Worm (Caenorhabditis elegans) whole organism, L1 larva: ENCODE data around the gene prx-13.

Source experiments
- aha-1 ChIP-seq: fragments of 150-350 bp; optimal IDR thresholded peaks from 2 replicates; lab custom pipeline; 2014; ENCODE audit warnings: missing biosample characterization, missing genetic modification characterization
- ceh-8 ChIP-seq: fragments of 200-800 bp; sonication (Bioruptor generic); optimal IDR thresholded peaks from 2 replicates; lab custom pipeline; 2018; ENCODE audit warnings: mild to moderate bottlenecking, missing genetic modification characterization, moderate library complexity, missing compliant biosample characterization
- ceh-82 ChIP-seq, 3 experiments: fragments of 150-350 bp in 1 of 3; sonication (generic microtip) in 2 of 3; optimal IDR thresholded peaks; 2 replicates each; lab custom pipeline; 2014 to 2017; ENCODE audit warnings: missing biosample characterization in 3 of 3, missing genetic modification characterization in 3 of 3
- elt-2 ChIP-seq: sonication (generic microtip); optimal IDR thresholded peaks from 2 replicates; lab custom pipeline; 2016; ENCODE audit warnings: missing genetic modification characterization, mild to moderate bottlenecking, inconsistent platforms, missing compliant biosample characterization, missing genetic modification reagents
- fkh-10 ChIP-seq: sonication (generic microtip); optimal IDR thresholded peaks from 2 replicates; lab custom pipeline; 2017; ENCODE audit warnings: missing biosample characterization, missing genetic modification reagents, missing genetic modification characterization
- hlh-17 ChIP-seq: fragments of 200-800 bp; sonication (Bioruptor generic); optimal IDR thresholded peaks from 2 replicates; lab custom pipeline; 2018; ENCODE audit warnings: missing genetic modification characterization, mild to moderate bottlenecking, missing compliant biosample characterization, moderate library complexity, borderline replicate concordance
- lin-13 ChIP-seq: fragments of 150-350 bp; optimal IDR thresholded peaks from 2 replicates; lab custom pipeline; 2014; ENCODE audit warnings: missing biosample characterization, missing genetic modification reagents, missing genetic modification characterization
- lin-35 ChIP-seq, 2 experiments: fragments of 150-350 bp; optimal IDR thresholded peaks; 2 replicates each; lab custom pipeline; 2014; ENCODE audit warnings: missing biosample characterization in 2 of 2, missing genetic modification characterization in 2 of 2, missing genetic modification reagents in 2 of 2
- mab-9 ChIP-seq: fragments of 200-800 bp; sonication (Bioruptor generic); IDR thresholded peaks from 2 replicates; pipeline ENCODE4 v1.3.6; 2022; ENCODE audit warnings: missing genetic modification reagents, missing genetic modification characterization, missing compliant biosample characterization
- nhr-71 ChIP-seq: sonication (generic microtip); optimal IDR thresholded peaks from 2 replicates; lab custom pipeline; 2016; ENCODE audit warnings: mild to moderate bottlenecking, missing genetic modification characterization, moderate library complexity, missing compliant biosample characterization
- snpc-4 ChIP-seq: fragments of 150-350 bp; optimal IDR thresholded peaks from 2 replicates; lab custom pipeline; 2014; ENCODE audit warnings: missing biosample characterization, missing genetic modification characterization
- sptf-1 ChIP-seq: fragments of 150-350 bp; optimal IDR thresholded peaks from 2 replicates; lab custom pipeline; 2014; ENCODE audit warnings: missing biosample characterization, missing genetic modification characterization
- zag-1 ChIP-seq: fragments of 150-350 bp; optimal IDR thresholded peaks from 2 replicates; lab custom pipeline; 2014; ENCODE audit warnings: missing biosample characterization, missing genetic modification characterization

DNA sequence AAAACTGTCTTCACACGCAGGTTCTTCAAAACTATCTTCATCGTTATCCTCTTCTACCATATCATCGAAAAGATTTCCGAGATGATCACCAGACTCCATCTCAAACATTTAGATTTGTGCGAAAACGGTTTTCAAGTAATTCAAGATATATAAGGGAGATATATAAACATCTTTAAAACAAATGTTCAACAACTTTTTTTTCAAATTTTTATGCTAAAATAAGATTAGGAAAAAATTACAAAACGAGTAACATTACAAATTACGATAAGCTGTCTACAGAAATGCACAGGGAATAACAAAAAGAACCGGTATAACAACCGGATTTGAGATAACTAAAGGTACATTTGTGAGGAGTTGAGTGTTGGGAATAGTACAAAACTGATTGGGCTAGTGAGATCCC, 44.1 kb upstream of the prx-13 start, which contains the start of gene C30G12.6:
- TF ChIP-seq nhr-71 (tag; lab: Kevin White, UChicago) (no peak), aha-1 (no peak), ceh-8 (GFP tag; lab: Kevin White, UChicago) (no peak), fkh-10 (no peak), elt-2 (no peak), sptf-1 (tag; lab: Kevin White, UChicago) (no peak), lin-13 (GFP tag; lab: Kevin White, UChicago) (no peak), mab-9 (GFP tag; lab: Robert Waterston, UW) (no peak), snpc-4 (tag; lab: Kevin White, UChicago) (no peak), ceh-82 (tag; optimal IDR thresholded peaks at IDR 0.05; lab: Kevin White, UChicago) (no peak), zag-1 (no peak), lin-35 (GFP tag; optimal IDR thresholded peaks at IDR 0.05; lab: Kevin White, UChicago) (no peak), hlh-17 (GFP tag; lab: Kevin White, UChicago) (no peak)
